Fruit fly (Drosophila melanogaster) ovary, adult (tissue): ENCODE data around the gene CG9922.
A peak's percentile ranks its signal among the peaks of the same experiment; 100 is the strongest.

Experiments used
- CG17801 ChIP-seq: fragments of 200-800 bp; optimal IDR thresholded peaks from 2 replicates; lab custom pipeline; 2019; ENCODE audit warnings: missing biosample characterization, mild to moderate bottlenecking, missing genetic modification characterization, moderate library complexity; ENCODE audit not compliant: partially characterized antibody

The CG9922 gene

dm6 chr3R:14037330-14037729 lies 1.1 kb upstream of the CG9922 start:
- no peak for TF ChIP-seq CG17801

DNA sequence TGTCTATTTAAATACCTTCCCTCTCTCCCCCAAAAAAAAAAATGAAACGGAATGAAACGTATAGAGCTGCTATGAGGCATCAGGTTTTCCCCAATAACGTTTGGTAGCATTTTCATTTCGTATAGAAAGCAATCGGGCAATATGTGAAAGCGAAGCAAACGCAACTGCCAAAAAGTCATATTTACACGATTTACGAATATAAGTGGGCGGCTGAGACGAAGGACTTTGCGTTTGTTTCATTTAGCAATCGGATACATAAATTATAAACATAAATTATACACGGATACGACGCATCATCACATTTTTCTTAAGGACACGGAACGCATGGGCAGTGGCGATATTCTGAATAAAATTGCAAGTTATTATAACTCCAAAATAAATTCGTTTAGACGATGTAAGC lies 1.6 kb downstream of the CG9922 start:
- no peak for TF ChIP-seq CG17801

dm6 chr3R:14032422-14033188 lies 3.6 kb downstream of the CG9922 start:
- no peak for TF ChIP-seq CG17801

DNA sequence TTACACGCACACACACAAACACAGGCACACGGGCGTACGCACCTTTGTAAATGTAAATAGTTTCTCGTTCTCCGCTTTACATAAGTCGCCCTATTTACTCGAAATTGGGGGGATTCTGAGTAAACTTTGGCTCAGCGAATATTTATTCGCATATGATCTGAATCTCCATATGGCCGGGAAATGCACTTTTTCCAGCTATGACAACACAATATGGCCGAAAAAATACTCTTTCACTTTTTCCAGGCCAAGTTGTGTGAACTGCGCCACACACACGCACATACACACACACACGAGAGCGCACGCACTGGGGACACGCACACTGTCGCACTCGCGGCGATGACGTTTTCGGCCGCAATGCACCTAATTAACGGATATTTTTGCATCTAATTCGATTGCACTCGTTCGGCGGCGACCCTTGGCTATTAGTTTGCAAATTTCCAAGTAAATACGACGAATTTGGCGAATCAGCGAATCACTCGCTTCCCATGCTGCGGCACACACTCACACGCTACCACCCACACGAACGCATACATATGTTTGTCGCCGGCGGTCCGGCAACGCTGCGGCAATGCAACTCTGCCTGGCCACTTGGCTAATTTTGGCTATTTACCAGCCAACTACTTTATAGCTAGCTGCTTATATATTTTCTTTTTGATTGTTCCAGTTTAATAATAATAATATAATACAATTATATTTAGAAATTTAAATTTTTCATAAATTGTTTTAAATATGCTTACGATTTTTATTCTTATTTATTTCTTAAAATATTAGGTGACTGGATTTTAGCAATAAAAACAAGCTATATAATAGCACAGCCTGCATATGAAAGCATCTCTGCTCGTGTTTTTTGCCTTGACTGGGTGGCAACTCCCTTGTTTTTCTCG lies 4.4 kb downstream of the CG9922 start, which contains the start of the genes rdx and CG3061:
Gene rdx (minus strand): TSS at position 527 of the 884 bp plus-strand sequence.
Gene CG3061 (plus strand): TSS at position 841 of the 884 bp plus-strand sequence.
- no peak for TF ChIP-seq CG17801

dm6 chr3R:14028873-14029369 lies 7.3 kb downstream of the CG9922 start, which contains the start of gene Cyp6d5:
Gene Cyp6d5 (plus strand): TSS chr3R:14029228.
- no peak for TF ChIP-seq CG17801

DNA sequence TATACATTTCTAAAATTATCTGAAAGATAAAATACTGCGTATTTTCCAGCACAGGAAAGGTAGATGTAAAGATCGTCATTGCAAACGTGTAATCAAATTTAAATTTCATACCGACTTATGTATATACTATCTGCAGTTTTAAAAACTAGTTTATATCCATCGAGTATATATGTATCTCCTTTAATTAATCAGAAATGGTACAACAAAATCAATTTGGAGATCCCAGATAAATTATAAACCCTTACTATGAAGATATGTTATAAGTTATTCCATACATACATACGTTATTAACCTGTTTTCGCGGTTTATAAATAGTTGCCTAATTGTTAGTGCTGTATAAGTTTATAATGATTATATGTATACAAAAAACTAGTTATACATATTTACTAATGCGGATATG lies 8.0 kb downstream of the CG9922 start:
- no peak for TF ChIP-seq CG17801

DNA sequence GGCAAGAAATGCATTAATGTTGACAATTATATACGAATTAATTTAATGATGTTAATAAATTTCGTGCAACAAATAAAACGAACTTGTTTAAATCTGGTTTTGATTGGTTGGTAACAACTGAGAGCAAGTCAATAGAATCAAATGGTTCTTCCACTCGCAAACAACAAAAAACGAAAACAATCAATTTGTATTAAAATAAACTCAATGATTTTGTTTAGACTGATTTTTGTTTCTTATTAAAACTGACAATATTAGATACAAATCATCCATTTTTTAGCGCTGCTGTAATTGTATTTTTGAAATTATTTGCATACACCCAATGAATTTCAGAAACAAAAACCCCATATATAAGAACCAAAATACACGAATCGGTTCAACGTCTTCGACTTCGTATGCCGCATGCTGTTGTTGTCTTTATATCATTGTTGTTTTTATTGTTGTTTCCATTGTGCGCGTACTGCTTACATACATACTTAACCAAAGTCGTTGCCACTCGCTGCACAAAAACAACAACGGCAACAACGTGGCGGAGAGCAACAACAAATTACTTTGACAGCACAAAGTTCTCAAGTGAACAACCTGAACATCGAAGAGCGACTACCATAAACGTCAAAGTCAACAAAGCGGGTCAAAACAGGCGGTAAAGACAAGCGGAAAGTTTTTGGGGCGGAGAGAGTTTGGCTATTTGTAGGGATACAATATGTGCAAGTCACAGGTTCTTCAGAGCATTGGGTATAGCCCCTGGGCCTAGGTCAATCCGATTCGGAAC lies 9.1 kb downstream of the CG9922 start:
- TF ChIP-seq CG17801, result no peak

DNA sequence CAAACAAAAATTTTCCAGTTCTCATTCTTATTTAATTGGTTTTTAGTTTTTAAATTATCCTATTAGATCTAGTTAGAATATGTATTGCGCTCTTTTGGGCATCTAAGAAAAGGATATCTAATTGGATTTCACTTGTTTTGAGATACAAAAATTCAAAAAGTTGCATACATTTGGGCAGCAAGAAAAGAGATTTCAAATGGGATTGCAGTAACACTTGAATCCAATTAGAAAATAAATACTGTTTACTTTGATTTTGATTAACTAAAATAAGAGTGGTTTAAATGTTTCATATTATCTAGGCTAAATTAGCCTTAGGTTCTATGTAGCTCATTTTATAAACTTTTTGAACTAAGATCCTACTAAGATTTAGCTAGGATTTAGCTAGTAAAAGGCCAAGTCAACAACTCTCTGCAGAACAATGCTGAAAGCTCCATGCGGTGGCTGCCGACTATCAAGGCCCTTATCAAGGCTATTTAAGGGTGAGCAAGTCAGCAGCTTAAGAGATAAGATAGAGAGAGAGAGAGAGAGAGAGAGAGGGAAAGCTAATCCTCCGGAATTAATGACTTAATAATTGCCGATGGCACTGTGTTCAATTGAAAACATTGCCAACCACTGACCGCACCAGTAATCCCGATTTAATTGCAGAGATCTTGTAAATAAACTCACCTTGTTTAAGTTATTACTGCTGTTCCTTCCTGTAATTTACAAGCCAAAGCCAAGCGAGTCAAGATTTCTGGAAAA lies 9.8 kb downstream of the CG9922 start:
- TF ChIP-seq CG17801, result no peak

dm6 chr3R:14025795-14026194 lies 10.4 kb downstream of the CG9922 start:
- peak; percentile 89 for TF ChIP-seq CG17801

DNA sequence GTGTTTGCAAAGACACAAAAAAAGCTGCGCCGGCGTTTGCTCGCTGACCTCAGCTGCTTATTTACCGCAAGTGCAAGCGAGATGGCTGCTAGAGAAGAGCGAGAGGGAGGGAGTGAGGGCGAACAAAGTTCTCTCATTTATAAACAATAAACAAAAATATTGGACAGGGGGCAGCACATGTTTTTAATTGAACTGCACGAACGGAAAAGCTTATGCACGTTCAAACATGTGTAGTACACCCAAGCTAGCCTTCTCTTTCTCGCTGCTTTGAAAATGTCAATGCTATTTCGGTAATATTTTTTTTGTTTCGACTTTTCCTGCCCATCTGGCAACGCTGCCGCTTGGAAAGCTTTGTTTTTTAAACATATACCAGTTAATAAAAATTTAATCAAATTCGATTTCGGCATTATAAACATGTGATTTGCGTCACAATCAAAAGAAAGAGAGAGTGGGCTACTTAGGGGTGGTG lies 11.2 kb downstream of the CG9922 start:
- TF ChIP-seq CG17801, result no peak

DNA sequence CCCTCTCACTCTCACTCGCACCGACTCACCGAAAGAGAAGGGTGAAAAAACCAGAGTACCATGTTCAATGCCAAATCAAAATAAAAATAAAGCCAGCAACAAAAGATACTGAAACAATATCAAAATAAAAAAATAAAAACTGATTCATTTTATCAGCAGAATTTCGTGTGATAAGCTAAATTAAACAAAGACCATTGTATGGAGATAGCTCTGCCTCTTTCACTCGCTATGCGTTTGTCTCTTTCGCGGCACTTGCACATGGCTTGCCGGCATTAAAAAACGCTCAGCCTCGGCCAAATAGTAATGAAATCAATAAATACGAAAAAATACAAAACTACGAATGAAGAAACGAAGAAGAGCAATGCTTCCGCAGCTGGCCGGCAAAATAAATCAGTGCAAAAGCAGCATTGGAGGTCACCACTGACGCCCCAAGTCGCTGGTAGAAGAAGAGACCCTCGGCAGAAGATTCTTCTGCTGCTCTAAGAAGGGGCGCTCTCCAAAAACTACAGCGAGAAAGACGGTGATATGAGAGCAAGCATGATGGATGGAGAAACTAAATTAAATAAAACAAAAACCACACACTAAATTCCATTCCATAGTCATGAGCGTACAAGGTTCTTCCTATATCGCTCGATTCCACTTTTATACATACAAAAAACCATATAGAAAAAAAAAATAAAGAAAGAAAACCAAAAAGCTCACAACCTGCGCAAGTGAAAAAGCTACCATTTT lies 11.8 kb downstream of the CG9922 start:
- TF ChIP-seq CG17801, result peak; percentile 50

- no peak for TF ChIP-seq CG17801
These were observed 15.7 kb downstream of the CG9922 start for dm6 chr3R:14020345-14021001.

DNA sequence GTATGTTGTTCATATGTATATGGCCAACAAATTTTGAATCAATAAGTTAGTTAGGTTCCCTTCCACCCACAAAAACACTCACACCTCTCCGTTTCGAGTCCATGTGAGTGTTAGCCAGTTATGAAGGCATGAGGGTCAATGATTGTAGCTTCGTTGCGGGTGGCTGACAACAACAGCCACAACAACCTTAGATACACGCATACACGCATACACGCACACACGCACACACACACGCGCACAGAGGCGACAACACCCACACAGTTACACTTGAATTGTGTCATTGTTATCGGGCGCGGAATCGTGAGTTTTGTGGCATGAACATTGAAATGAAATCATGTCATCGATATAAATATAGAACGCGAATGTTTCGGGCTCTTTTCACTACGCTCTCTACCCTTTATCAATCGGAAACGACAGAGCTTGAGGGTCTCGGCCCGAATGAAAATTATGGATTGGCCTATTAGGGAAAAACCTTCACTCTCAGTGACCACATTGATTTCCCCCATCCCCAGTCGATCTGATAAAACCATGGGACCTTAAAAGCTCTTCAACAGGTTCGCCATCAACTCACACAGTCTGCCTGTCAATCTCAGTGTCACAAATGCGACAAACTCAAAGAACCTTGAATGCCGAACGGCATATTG lies 16.7 kb downstream of the CG9922 start:
- TF ChIP-seq CG17801, result no peak

DNA sequence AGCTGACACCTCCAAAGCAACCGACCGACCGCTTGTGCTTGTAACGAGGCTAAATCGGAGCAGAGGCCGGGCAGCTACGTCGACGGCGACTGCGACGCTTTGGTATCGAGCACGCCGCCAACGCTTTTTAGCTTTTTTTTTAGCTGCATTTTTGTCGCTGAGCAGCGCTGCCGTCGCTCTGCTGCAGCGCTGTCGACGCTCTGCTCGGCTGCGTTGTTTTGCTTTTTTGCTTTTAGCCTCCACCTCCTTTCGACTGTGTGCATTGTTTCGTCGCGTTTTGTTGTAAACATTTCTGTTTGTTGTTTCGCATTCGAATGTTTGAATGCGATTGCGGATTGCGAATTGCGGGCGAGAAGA lies 17.8 kb downstream of the CG9922 start:
- no peak for TF ChIP-seq CG17801
